Worm (Caenorhabditis elegans) whole organism, L2 larva: Measurements from ENCODE around the gene snb-6.

Experiments used
- C34F6.9 ChIP-seq: fragments of 150-350 bp; optimal IDR thresholded peaks from 2 replicates; lab custom pipeline; 2014; ENCODE audit warnings: missing biosample characterization, missing genetic modification characterization
- F13H6.1 ChIP-seq: sonication (generic microtip); optimal IDR thresholded peaks from 2 replicates; lab custom pipeline; 2016; ENCODE audit warnings: missing genetic modification characterization, missing compliant biosample characterization
- R02D3.7 ChIP-seq: fragments of 150-350 bp; optimal IDR thresholded peaks from 2 replicates; lab custom pipeline; 2014; ENCODE audit warnings: missing biosample characterization, missing genetic modification characterization
- Y55F3AM.14 ChIP-seq: fragments of 200-800 bp; sonication (Bioruptor generic); optimal IDR thresholded peaks from 2 replicates; lab custom pipeline; 2018; ENCODE audit warnings: mild to moderate bottlenecking, missing genetic modification characterization, missing compliant biosample characterization
- ama-1 ChIP-seq: fragments of 150-350 bp; optimal IDR thresholded peaks from 2 replicates; lab custom pipeline; 2018; ENCODE audit warnings: inconsistent platforms
- blmp-1 ChIP-seq: sonication (generic microtip); optimal IDR thresholded peaks from 2 replicates; lab custom pipeline; 2017; ENCODE audit warnings: missing genetic modification characterization, mild to moderate bottlenecking, missing compliant biosample characterization, antibody characterized with exemption, moderate library complexity; ENCODE audit not compliant: insufficient read depth
- crh-2 ChIP-seq: sonication (generic microtip); optimal IDR thresholded peaks from 2 replicates; lab custom pipeline; 2017; ENCODE audit warnings: missing biosample characterization, missing genetic modification characterization
- egl-27 ChIP-seq: sonication (generic microtip); optimal IDR thresholded peaks from 3 replicates; lab custom pipeline; 2017; ENCODE audit warnings: missing biosample characterization, missing genetic modification reagents, missing genetic modification characterization
- elt-1 ChIP-seq: fragments of 150-350 bp; optimal IDR thresholded peaks from 2 replicates; lab custom pipeline; 2014; ENCODE audit warnings: missing biosample characterization, missing genetic modification characterization
- elt-3 ChIP-seq: sonication (generic microtip); optimal IDR thresholded peaks from 2 replicates; lab custom pipeline; 2017; ENCODE audit warnings: missing biosample characterization, missing genetic modification characterization
- fos-1 ChIP-seq: fragments of 150-350 bp; optimal IDR thresholded peaks from 2 replicates; lab custom pipeline; 2014; ENCODE audit warnings: missing biosample characterization, missing genetic modification characterization
- lin-11 ChIP-seq: fragments of 150-350 bp; sonication (generic microtip); optimal IDR thresholded peaks from 2 replicates; lab custom pipeline; 2014; ENCODE audit warnings: missing biosample characterization, missing genetic modification characterization, inconsistent platforms, mixed read lengths
- lin-39 ChIP-seq: fragments of 150-350 bp; optimal IDR thresholded peaks from 2 replicates; lab custom pipeline; 2014; ENCODE audit warnings: missing biosample characterization, missing genetic modification reagents, missing genetic modification characterization
- lsy-2 ChIP-seq, 2 experiments: fragments of 150-350 bp in 1 of 2; sonication (generic microtip) in 1 of 2; optimal IDR thresholded peaks; 2 replicates each; lab custom pipeline; 2014 to 2017; ENCODE audit warnings: missing biosample characterization in 2 of 2, missing genetic modification characterization in 2 of 2
- mab-5 ChIP-seq: fragments of 150-350 bp; optimal IDR thresholded peaks from 2 replicates; lab custom pipeline; 2014; ENCODE audit warnings: missing biosample characterization, missing genetic modification characterization
- mbf-1 ChIP-seq: sonication (generic microtip); optimal IDR thresholded peaks from 2 replicates; lab custom pipeline; 2017; ENCODE audit warnings: missing biosample characterization, missing genetic modification characterization
- mdl-1 ChIP-seq, 2 experiments: fragments of 150-350 bp in 1 of 2; sonication (generic microtip) in 1 of 2; optimal IDR thresholded peaks; 2 replicates each; lab custom pipeline; 2017; ENCODE audit warnings: missing biosample characterization in 2 of 2, missing genetic modification characterization in 2 of 2
- nhr-11 ChIP-seq: fragments of 150-350 bp; optimal IDR thresholded peaks from 2 replicates; lab custom pipeline; 2014; ENCODE audit warnings: missing biosample characterization, missing genetic modification characterization
- nhr-12 ChIP-seq: fragments of 150-350 bp; optimal IDR thresholded peaks from 2 replicates; lab custom pipeline; 2014; ENCODE audit warnings: missing biosample characterization, missing genetic modification characterization
- nhr-129 ChIP-seq: fragments of 150-350 bp; optimal IDR thresholded peaks from 2 replicates; lab custom pipeline; 2014; ENCODE audit warnings: missing biosample characterization, missing genetic modification characterization
- nhr-21 ChIP-seq: fragments of 150-350 bp; optimal IDR thresholded peaks from 2 replicates; lab custom pipeline; 2014; ENCODE audit warnings: missing biosample characterization, missing genetic modification characterization
- nhr-237 ChIP-seq: fragments of 150-350 bp; optimal IDR thresholded peaks from 2 replicates; lab custom pipeline; 2014; ENCODE audit warnings: missing biosample characterization, missing genetic modification characterization
- nhr-25 ChIP-seq: fragments of 150-350 bp; sonication (generic microtip); optimal IDR thresholded peaks from 3 replicates; lab custom pipeline; 2014; ENCODE audit warnings: missing biosample characterization, missing genetic modification characterization
- nhr-77 ChIP-seq: fragments of 150-350 bp; optimal IDR thresholded peaks from 2 replicates; lab custom pipeline; 2014; ENCODE audit warnings: missing biosample characterization, missing genetic modification characterization
- peb-1 ChIP-seq: fragments of 150-350 bp; optimal IDR thresholded peaks from 2 replicates; lab custom pipeline; 2014; ENCODE audit warnings: missing biosample characterization, missing genetic modification characterization
- sem-4 ChIP-seq: fragments of 150-350 bp; optimal IDR thresholded peaks from 2 replicates; lab custom pipeline; 2014; ENCODE audit warnings: missing biosample characterization, missing genetic modification reagents, missing genetic modification characterization
- skn-1 ChIP-seq: sonication (generic microtip); optimal IDR thresholded peaks from 2 replicates; lab custom pipeline; 2017; ENCODE audit warnings: missing biosample characterization, missing genetic modification characterization
- sma-3 ChIP-seq: sonication (generic microtip); optimal IDR thresholded peaks from 2 replicates; lab custom pipeline; 2016; ENCODE audit warnings: missing genetic modification reagents, missing genetic modification characterization, missing compliant biosample characterization
- sma-9 ChIP-seq, 2 experiments: fragments of 150-350 bp in 1 of 2; sonication (generic microtip) in 1 of 2; optimal IDR thresholded peaks; 2 replicates each; lab custom pipeline; 2014 to 2016; ENCODE audit warnings: missing genetic modification characterization in 2 of 2, mild to moderate bottlenecking in 1 of 2, missing biosample characterization in 1 of 2, missing compliant biosample characterization in 1 of 2, missing genetic modification reagents in 1 of 2, moderate library complexity in 1 of 2
- snpc-4 ChIP-seq: fragments of 150-350 bp; optimal IDR thresholded peaks from 2 replicates; lab custom pipeline; 2014; ENCODE audit warnings: missing biosample characterization, missing genetic modification characterization
- unc-39 ChIP-seq: fragments of 150-350 bp; optimal IDR thresholded peaks from 2 replicates; lab custom pipeline; 2014; ENCODE audit warnings: missing biosample characterization, missing genetic modification characterization
- unc-55 ChIP-seq: fragments of 150-350 bp; sonication (generic microtip); optimal IDR thresholded peaks from 3 replicates; lab custom pipeline; 2014; ENCODE audit warnings: missing biosample characterization, missing genetic modification reagents, missing genetic modification characterization
- unc-62 ChIP-seq: fragments of 150-350 bp; optimal IDR thresholded peaks from 2 replicates; lab custom pipeline; 2014; ENCODE audit warnings: missing biosample characterization, missing genetic modification reagents, missing genetic modification characterization
- zag-1 ChIP-seq: fragments of 150-350 bp; optimal IDR thresholded peaks from 2 replicates; lab custom pipeline; 2014; ENCODE audit warnings: missing biosample characterization, missing genetic modification characterization
- ztf-11 ChIP-seq: sonication (generic microtip); optimal IDR thresholded peaks from 2 replicates; lab custom pipeline; 2017; ENCODE audit warnings: missing biosample characterization, missing genetic modification characterization

Gene snb-6

ce11 chrII:8857074-8857473, 2.4 kb downstream of the snb-6 start:
- TF ChIP-seq unc-62 (GFP tag; lab: Kevin White, UChicago) (no peak), unc-55 (no peak), lin-11 (tag; lab: Kevin White, UChicago) (no peak), snpc-4 (tag; lab: Kevin White, UChicago) (no peak), mab-5 (tag; lab: Kevin White, UChicago) (no peak), nhr-11 (tag; lab: Kevin White, UChicago) (no peak), sem-4 (tag; lab: Kevin White, UChicago) (no peak), fos-1 (tag; lab: Kevin White, UChicago) (no peak)

- TF ChIP-seq nhr-129 (tag; lab: Kevin White, UChicago) (no peak), nhr-21 (tag; lab: Kevin White, UChicago) (no peak), C34F6.9 (tag; lab: Kevin White, UChicago) (no peak), nhr-12 (tag; lab: Kevin White, UChicago) (no peak), lin-11 (tag; lab: Kevin White, UChicago) (no peak), nhr-11 (tag; lab: Kevin White, UChicago) (no peak), mab-5 (tag; lab: Kevin White, UChicago) (no peak), ama-1 (lab: Kevin White, UChicago) (no peak)
Observed at ce11 chrII:8856524-8856923, 3.0 kb downstream of the snb-6 start.

- TF ChIP-seq nhr-129 (tag; lab: Kevin White, UChicago): no peak
- TF ChIP-seq zag-1 (tag; lab: Kevin White, UChicago): no peak
- TF ChIP-seq elt-1 (tag; lab: Kevin White, UChicago): no peak
- TF ChIP-seq F13H6.1: no peak
- no peak for TF ChIP-seq C34F6.9 (tag; lab: Kevin White, UChicago)
- peak; percentile 33 for TF ChIP-seq nhr-25 (tag; lab: Kevin White, UChicago)
- TF ChIP-seq crh-2: no peak
Observed at ce11 chrII:8854874-8855273, 4.6 kb downstream of the snb-6 start.

ce11 chrII:8853960-8854359, 5.5 kb downstream of the snb-6 start:
- TF ChIP-seq sma-9 (GFP tag; optimal IDR thresholded peaks at IDR 0.05; lab: Kevin White, UChicago): peak; percentile 25
- no peak for TF ChIP-seq sma-9 (tag; optimal IDR thresholded peaks at IDR 0.05; lab: Kevin White, UChicago)
- TF ChIP-seq R02D3.7: no peak
- peak; percentile 35 for TF ChIP-seq nhr-25 (tag; lab: Kevin White, UChicago)
- peak; percentile 69 for TF ChIP-seq nhr-21 (tag; lab: Kevin White, UChicago)
- no peak for TF ChIP-seq unc-39 (tag; lab: Kevin White, UChicago)
- TF ChIP-seq lsy-2 (tag; optimal IDR thresholded peaks at IDR 0.05; lab: Kevin White, UChicago): peak in 1 of 2 experiments; percentile 2
- TF ChIP-seq fos-1 (tag; lab: Kevin White, UChicago): peak; percentile 15
- TF ChIP-seq sma-3 (GFP tag; lab: Kevin White, UChicago): peak; percentile 25

DNA sequence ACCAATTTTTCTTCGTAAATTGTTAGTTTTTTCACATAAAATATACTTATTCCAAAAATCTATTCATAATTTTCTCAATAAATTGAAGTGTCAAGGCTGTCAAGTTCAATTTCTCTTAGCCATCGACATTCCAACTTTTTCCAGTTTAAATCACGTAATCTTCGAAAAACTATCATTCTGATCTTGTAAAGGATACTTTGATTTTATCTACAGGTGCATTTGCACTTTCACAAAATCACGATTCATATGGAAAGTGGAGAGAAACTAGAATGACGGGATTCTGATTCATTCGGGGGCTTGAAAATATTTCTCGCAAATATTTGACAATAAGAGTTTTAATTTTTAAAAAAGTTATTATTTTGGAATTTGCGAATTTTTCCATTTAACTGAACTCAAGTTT, 6.3 kb downstream of the snb-6 start:
- TF ChIP-seq Y55F3AM.14: no peak

- TF ChIP-seq unc-62 (GFP tag; lab: Kevin White, UChicago) (no peak), nhr-237 (tag; lab: Kevin White, UChicago) (no peak), mbf-1 (no peak), sma-3 (GFP tag; lab: Kevin White, UChicago) (peak; percentile 48), ztf-11 (tag; lab: Kevin White, UChicago) (no peak), blmp-1 (tag; lab: Kevin White, UChicago) (peak; percentile 86), sem-4 (tag; lab: Kevin White, UChicago) (no peak), nhr-12 (tag; lab: Kevin White, UChicago) (no peak), elt-3 (tag; lab: Kevin White, UChicago) (no peak), nhr-77 (tag; lab: Kevin White, UChicago) (no peak), sma-9 (GFP tag; optimal IDR thresholded peaks at IDR 0.05; lab: Kevin White, UChicago) (peak; percentile 22), sma-9 (tag; optimal IDR thresholded peaks at IDR 0.05; lab: Kevin White, UChicago) (no peak), skn-1 (tag; lab: Kevin White, UChicago) (no peak), crh-2 (no peak), mdl-1 (tag; optimal IDR thresholded peaks at IDR 0.05; lab: Kevin White, UChicago) (no peak), zag-1 (tag; lab: Kevin White, UChicago) (no peak), peb-1 (no peak), nhr-25 (tag; lab: Kevin White, UChicago) (peak; percentile 66), lin-39 (tag; lab: Kevin White, UChicago) (no peak), unc-55 (no peak), egl-27 (tag; lab: Kevin White, UChicago) (peak; percentile 9), nhr-21 (tag; lab: Kevin White, UChicago) (peak; percentile 8)
Observed at ce11 chrII:8851996-8852587, 7.4 kb downstream of the snb-6 start, which contains the start of gene oac-46. Gene oac-46, minus strand, starts transcription at chrII:8852096.
